Worm (Caenorhabditis elegans): Measurements from ENCODE around the gene lido-10.

lido-10 gene

DNA sequence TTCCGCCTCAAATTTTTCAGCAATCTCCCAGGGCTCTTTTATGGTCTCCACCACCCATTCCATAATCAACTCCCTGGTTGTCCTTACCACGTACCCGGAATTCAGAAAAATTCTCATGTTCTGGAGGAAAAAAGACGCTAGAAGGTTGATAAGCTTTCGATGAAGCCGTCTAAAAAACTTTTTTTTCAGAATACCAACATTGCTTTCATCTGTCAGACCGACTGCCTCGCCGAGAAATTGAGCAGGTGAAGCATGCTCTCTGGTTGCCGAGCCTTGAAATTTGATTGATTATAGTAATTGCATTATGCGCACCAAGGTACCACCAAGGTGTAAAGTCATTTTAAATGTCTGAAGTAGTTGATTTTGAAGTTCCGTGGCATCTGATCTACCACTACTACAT lies 43.6 kb downstream of the lido-10 start, which contains the start of gene sri-30:
TSS of gene sri-30 (plus strand) at position 301 of the 400 bp plus-strand sequence.
- TF ChIP-seq nhr-102 (tag; optimal IDR thresholded peaks at IDR 0.05) (no peak), unc-62 (GFP tag; optimal IDR thresholded peaks at IDR 0.05 in 1 of 2) (peak in 1 of 2 experiments; percentile 87), unc-62 (tag; optimal IDR thresholded peaks at IDR 0.05) (no peak), nhr-6 (tag; optimal IDR thresholded peaks at IDR 0.05) (no peak)

DNA sequence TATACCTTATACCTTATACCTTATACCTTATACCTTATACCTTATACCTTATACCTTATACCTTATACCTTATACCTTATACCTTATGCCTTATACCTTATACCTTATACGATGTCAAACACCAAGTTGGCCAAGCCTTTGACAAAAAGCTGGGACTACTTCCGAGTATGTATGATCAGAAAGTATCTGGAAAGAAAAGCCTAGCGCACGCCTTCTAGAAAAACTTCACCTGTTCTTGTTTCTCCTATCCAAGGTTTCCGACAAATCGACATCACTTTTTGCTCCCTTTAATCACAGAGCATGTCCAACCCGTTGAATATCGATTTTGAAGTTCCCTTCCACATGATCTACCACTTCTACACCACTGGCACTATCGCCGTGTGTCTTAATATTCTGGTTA lies 46.1 kb downstream of the lido-10 start, which contains the start of gene sri-28:
TSS of gene sri-28 (plus strand) at position 301 of the 400 bp plus-strand sequence.
- TF ChIP-seq lin-1 (GFP tag; IDR thresholded peaks at IDR 0.05) = no peak
- no peak for TF ChIP-seq madf-9 (GFP tag; conservative IDR thresholded peaks at IDR 0.05)
- TF ChIP-seq sdz-12 (GFP tag; optimal IDR thresholded peaks at IDR 0.05) = no peak
- TF ChIP-seq egl-43 (GFP tag; IDR thresholded peaks at IDR 0.05) = no peak
- no peak for TF ChIP-seq lin-38 (GFP tag; IDR thresholded peaks at IDR 0.05)
- TF ChIP-seq R02D3.7 (tag; optimal IDR thresholded peaks at IDR 0.05) = no peak
- no peak for TF ChIP-seq zag-1 (tag; optimal IDR thresholded peaks at IDR 0.05)
- no peak for TF ChIP-seq ama-1 (optimal IDR thresholded peaks at IDR 0.05)
- no peak for TF ChIP-seq T26A8.4 (GFP tag; IDR thresholded peaks at IDR 0.05)
- TF ChIP-seq nhr-77 (tag; optimal IDR thresholded peaks at IDR 0.05) = no peak
- TF ChIP-seq ceh-82 (tag; optimal IDR thresholded peaks at IDR 0.05) = no peak
- no peak for TF ChIP-seq mep-1 (tag; optimal IDR thresholded peaks at IDR 0.05)

DNA sequence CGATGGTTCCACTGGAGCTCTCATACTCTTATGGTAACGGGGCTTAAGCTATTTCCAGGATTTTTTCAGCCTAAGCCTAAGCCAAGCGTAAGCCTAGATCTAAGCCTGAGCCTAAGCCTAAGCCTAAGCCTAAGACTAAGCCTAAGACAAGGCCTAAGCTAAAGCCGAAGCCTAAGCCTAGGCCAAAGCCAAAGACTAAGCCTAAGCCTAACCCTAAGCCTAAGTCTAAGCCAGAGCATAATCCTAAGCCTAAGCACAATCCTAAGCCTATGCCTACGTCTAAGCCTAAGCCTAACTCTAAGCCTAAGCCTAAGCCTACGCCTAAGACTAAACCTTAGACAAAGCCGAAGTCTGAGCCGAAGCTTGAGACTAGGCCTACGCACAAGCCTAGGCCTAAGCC lies 46.7 kb downstream of the lido-10 start:
- TF ChIP-seq lsy-2 (tag; optimal IDR thresholded peaks at IDR 0.05) (no peak), nhr-41 (GFP tag; IDR thresholded peaks at IDR 0.05) (no peak), mes-2 (tag; optimal IDR thresholded peaks at IDR 0.05; ENCODE audit: poor library complexity, severe bottlenecking) (no peak), cey-2 (tag; optimal IDR thresholded peaks at IDR 0.05; ENCODE audit: borderline replicate concordance, insufficient read depth) (no peak), T26A8.4 (GFP tag; IDR thresholded peaks at IDR 0.05) (no peak), duxl-1 (tag; optimal IDR thresholded peaks at IDR 0.05; ENCODE audit: poor library complexity) (no peak), ceh-20 (GFP tag; IDR thresholded peaks at IDR 0.05) (no peak), set-16 (GFP tag; IDR thresholded peaks at IDR 0.05) (no peak), D1046.2 (GFP tag; IDR thresholded peaks at IDR 0.05) (no peak), ceh-62 (tag; optimal IDR thresholded peaks at IDR 0.05) (no peak), nhr-111 (GFP tag; optimal IDR thresholded peaks at IDR 0.05) (no peak), ztf-11 (tag; optimal IDR thresholded peaks at IDR 0.05) (no peak), F44E2.7 (GFP tag; IDR thresholded peaks at IDR 0.05) (no peak)

DNA sequence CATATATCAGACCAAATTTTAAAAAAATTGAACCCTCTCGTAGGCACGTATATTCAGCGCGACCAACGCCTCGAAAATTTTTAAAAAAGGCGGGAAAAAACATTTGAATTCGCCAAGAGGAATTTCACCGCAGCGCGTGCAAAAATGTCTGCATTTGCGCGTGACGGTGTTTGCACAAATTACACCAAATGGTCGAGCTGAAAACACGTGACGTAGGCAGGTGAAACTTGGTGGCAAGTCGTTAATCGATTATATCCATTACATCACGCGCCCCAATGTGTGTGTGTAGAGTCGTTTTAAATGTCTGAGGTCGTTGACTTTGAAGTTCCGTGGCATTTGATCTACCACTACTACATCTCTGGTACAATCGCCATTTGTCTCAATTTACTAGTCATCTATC lies 48.4 kb downstream of the lido-10 start, which contains the start of gene sri-31:
TSS of gene sri-31 (plus strand) at position 301 of the 400 bp plus-strand sequence.
- TF ChIP-seq dve-1 (tag; optimal IDR thresholded peaks at IDR 0.05; ENCODE audit: insufficient read depth) (no peak), Y48G9A.11 (GFP tag; IDR thresholded peaks at IDR 0.05) (0 out of 2 replicates have a peak, but pooled peaks have one; percentile 7)

DNA sequence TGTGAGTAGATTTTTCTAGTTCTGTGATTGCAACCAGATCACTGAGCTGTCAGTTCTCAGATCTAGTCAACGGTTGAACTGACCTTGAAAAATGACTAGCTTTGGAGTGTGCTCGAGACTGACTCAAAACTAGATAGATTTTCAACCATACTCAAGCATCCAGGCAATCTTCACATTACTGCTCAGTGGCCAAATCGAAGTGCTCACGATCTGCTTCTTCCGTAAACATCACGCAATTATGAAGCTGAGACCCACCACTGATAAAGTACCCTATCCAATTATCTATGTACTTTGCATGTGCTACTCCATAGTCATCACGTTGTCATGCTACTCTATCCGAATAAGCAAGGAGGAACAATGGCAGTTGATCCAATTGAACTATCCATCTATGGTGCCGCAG lies 49.0 kb downstream of the lido-10 start:
- no peak for TF ChIP-seq vab-7 (GFP tag; IDR thresholded peaks at IDR 0.05)
- TF ChIP-seq unc-62 (GFP tag; optimal IDR thresholded peaks at IDR 0.05 in 1 of 2) = peak in 1 of 2 experiments; percentile 94
- TF ChIP-seq unc-62 (tag; optimal IDR thresholded peaks at IDR 0.05) = no peak

DNA sequence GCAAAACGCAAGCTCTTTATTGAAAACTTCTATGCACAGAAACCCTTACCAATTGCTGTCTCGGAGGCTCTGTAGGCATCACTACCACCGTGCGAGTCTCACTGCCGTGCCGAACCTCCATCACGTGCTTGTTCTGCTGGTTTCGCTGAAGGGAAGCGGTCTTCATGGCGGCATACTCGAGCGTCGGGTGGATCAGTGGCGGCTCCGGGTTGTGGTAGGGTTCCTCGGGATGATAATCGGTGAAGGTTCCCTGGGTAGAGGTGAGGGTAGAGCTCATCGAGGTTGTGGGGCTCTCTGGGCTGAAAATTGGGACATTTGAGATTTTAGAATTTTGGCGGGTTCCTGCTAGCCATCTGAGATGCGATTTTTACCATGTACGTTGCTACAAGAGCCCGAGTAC lies 50.5 kb downstream of the lido-10 start:
- TF ChIP-seq set-16 (GFP tag; IDR thresholded peaks at IDR 0.05) (peak; percentile 76), F44E2.7 (GFP tag; IDR thresholded peaks at IDR 0.05) (no peak), ztf-11 (tag; optimal IDR thresholded peaks at IDR 0.05) (no peak), dpl-1 (GFP tag; optimal IDR thresholded peaks at IDR 0.05) (no peak)
